Fruit fly (Drosophila melanogaster) S2 (cell line): ENCODE data around the gene CG32448.

Experiments
- CG8478 ChIP-seq: fragments of >200 bp; optimal IDR thresholded peaks from 2 replicates; lab custom pipeline; 2018
- CTCF ChIP-seq, 2 experiments: fragments of >200 bp; optimal IDR thresholded peaks; 2 replicates each; lab custom pipeline; 2018

The CG32448 gene

dm6 chr3L:21828177-21828589 is at the start of gene CG32448:
Gene CG32448 (minus strand): TSS chr3L:21828480.
- TF ChIP-seq CG8478 (no peak), CTCF (optimal IDR thresholded peaks at IDR 0.05; lab: Kevin White, UChicago) (no peak)

- no peak for TF ChIP-seq CG8478
Observed at dm6 chr3L:21871804-21872203, 43.5 kb upstream of the CG32448 start.

dm6 chr3L:21859299-21860052 is 31.2 kb upstream of the CG32448 start:
- TF ChIP-seq CTCF (optimal IDR thresholded peaks at IDR 0.05; lab: Kevin White, UChicago) (no peak), CG8478 (no peak)

dm6 chr3L:21848320-21848719 is 20.0 kb upstream of the CG32448 start:
- no peak for TF ChIP-seq CG8478
- TF ChIP-seq CTCF (optimal IDR thresholded peaks at IDR 0.05; lab: Kevin White, UChicago) = no peak

dm6 chr3L:21846591-21846990 is 18.3 kb upstream of the CG32448 start:
- TF ChIP-seq CG8478 (no peak), CTCF (optimal IDR thresholded peaks at IDR 0.05; lab: Kevin White, UChicago) (no peak)

dm6 chr3L:21844488-21844887 is 16.2 kb upstream of the CG32448 start, which contains the start of gene mub:
Gene mub (plus strand): TSS chr3L:21844788.
- TF ChIP-seq CG8478 = no peak
- no peak for TF ChIP-seq CTCF (optimal IDR thresholded peaks at IDR 0.05; lab: Kevin White, UChicago)

- TF ChIP-seq CG8478 = no peak
- TF ChIP-seq CTCF (optimal IDR thresholded peaks at IDR 0.05; lab: Kevin White, UChicago) = no peak
Observed at dm6 chr3L:21843307-21843706, 15.0 kb upstream of the CG32448 start.

- TF ChIP-seq CG8478 (no peak), CTCF (optimal IDR thresholded peaks at IDR 0.05; lab: Kevin White, UChicago) (no peak)
Observed at dm6 chr3L:21842286-21842685, 14.0 kb upstream of the CG32448 start, which contains the start of gene CG14563. Gene CG14563 (minus strand): TSS chr3L:21842386.

dm6 chr3L:21841079-21841478 is 12.8 kb upstream of the CG32448 start, which contains the start of gene P5CDh1:
Gene P5CDh1 (minus strand): TSS chr3L:21841356.
- TF ChIP-seq CTCF (optimal IDR thresholded peaks at IDR 0.05; lab: Kevin White, UChicago) = no peak

dm6 chr3L:21840642-21840987 is 12.3 kb upstream of the CG32448 start:
- TF ChIP-seq CG8478 (no peak), CTCF (optimal IDR thresholded peaks at IDR 0.05; lab: Kevin White, UChicago) (no peak)

dm6 chr3L:21839720-21840641 is 11.7 kb upstream of the CG32448 start:
- TF ChIP-seq CTCF (optimal IDR thresholded peaks at IDR 0.05; lab: Kevin White, UChicago) (no peak), CG8478 (no peak)

- TF ChIP-seq CTCF (optimal IDR thresholded peaks at IDR 0.05; lab: Kevin White, UChicago) (no peak), CG8478 (no peak)
Observed at dm6 chr3L:21835569-21835968, 7.3 kb upstream of the CG32448 start.

dm6 chr3L:21832203-21833160 is 4.2 kb upstream of the CG32448 start, which contains the start of the genes CG7148 and Nopp140:
Gene CG7148 (minus strand): TSS chr3L:21832253.
Gene Nopp140 (plus strand): TSS chr3L:21832774.
- TF ChIP-seq CTCF (optimal IDR thresholded peaks at IDR 0.05; lab: Kevin White, UChicago) = peak in 1 of 2 experiments; percentile 26
- no peak for TF ChIP-seq CG8478

- TF ChIP-seq CTCF (optimal IDR thresholded peaks at IDR 0.05; lab: Kevin White, UChicago) (no peak), CG8478 (no peak)
Observed at dm6 chr3L:21830125-21830524, 1.8 kb upstream of the CG32448 start.

- TF ChIP-seq CG8478 = no peak
- TF ChIP-seq CTCF (optimal IDR thresholded peaks at IDR 0.05; lab: Kevin White, UChicago) = no peak
Observed at dm6 chr3L:21827130-21827529, 1.1 kb downstream of the CG32448 start.
